ENCODE assay signal across 4 worm cellular contexts in genomic region chrIII:5584647-5585046, ce11.
TF ChIP-seq lines count a peak whose summit lies in the region.

Gene F56D2.3 (plus strand): TSS chrIII:5584947.

TF ChIP-seq in whole organism, L3 larva, 47 proteins besides CTCF, POLR2A, EP300 and RAD21:
- TF ChIP-seq unc-39 (tag; optimal IDR thresholded peaks at IDR 0.05; lab: Kevin White, UChicago) = no peak
- peak; percentile 2 for TF ChIP-seq pha-4 (tag; optimal IDR thresholded peaks at IDR 0.05; lab: Kevin White, UChicago)

TF ChIP-seq in whole organism, late embryonic, 69 proteins besides CTCF, POLR2A, EP300 and RAD21:
- TF ChIP-seq madf-2 (tag; optimal IDR thresholded peaks at IDR 0.05; lab: Kevin White, UChicago) (no peak), pha-4 (tag; optimal IDR thresholded peaks at IDR 0.05; lab: Kevin White, UChicago) (no peak), pax-1 (tag; optimal IDR thresholded peaks at IDR 0.05; lab: Kevin White, UChicago) (peak; percentile 16), ets-4 (tag; optimal IDR thresholded peaks at IDR 0.05; lab: Kevin White, UChicago) (peak; percentile 1)
TF ChIP-seq in whole organism, late embryonic: peak in this region for 2.

TF ChIP-seq in whole organism, mixed stage, embryonic, 35 proteins besides CTCF, POLR2A, EP300 and RAD21:
- no peak for TF ChIP-seq ces-1 (GFP tag; optimal IDR thresholded peaks at IDR 0.05; lab: Kevin White, UChicago)
- TF ChIP-seq M03D4.4 (tag; optimal IDR thresholded peaks at IDR 0.05; lab: Kevin White, UChicago) = no peak
- TF ChIP-seq blmp-1 (tag; optimal IDR thresholded peaks at IDR 0.05; lab: Kevin White, UChicago) = no peak
- peak; percentile 5 for TF ChIP-seq cnd-1 (tag; optimal IDR thresholded peaks at IDR 0.05; lab: Kevin White, UChicago)

TF ChIP-seq in whole organism, young adult, 124 proteins besides CTCF, POLR2A, EP300 and RAD21:
- TF ChIP-seq rec-8 (tag; optimal IDR thresholded peaks at IDR 0.05; lab: Kevin White, UChicago) (no peak), ceh-58 (GFP tag; IDR thresholded peaks at IDR 0.05; lab: Robert Waterston, UW) (0 out of 2 replicates have a peak, but pooled peaks have one; percentile 9), lag-1 (GFP tag; IDR thresholded peaks at IDR 0.05; lab: Robert Waterston, UW) (no peak), F57A8.1 (GFP tag; optimal IDR thresholded peaks at IDR 0.05; lab: Kevin White, UChicago) (no peak), T26A5.8 (tag; optimal IDR thresholded peaks at IDR 0.05; lab: Kevin White, UChicago) (no peak), aptf-2 (GFP tag; conservative IDR thresholded peaks at IDR 0.05; lab: Robert Waterston, UW) (no peak), zfh-2 (GFP tag; conservative IDR thresholded peaks at IDR 0.05; lab: Robert Waterston, UW) (peak; percentile 35; the same call in 1 of the 2 replicates), ets-4 (GFP tag; optimal IDR thresholded peaks at IDR 0.05; lab: Kevin White, UChicago) (no peak), aptf-3 (GFP tag; IDR thresholded peaks at IDR 0.05; lab: Robert Waterston, UW) (no peak), Y53F4B.3 (GFP tag; IDR thresholded peaks at IDR 0.05; lab: Robert Waterston, UW) (no peak), nfya-2 (GFP tag; IDR thresholded peaks at IDR 0.05; lab: Robert Waterston, UW) (no peak), nhr-80 (tag; optimal IDR thresholded peaks at IDR 0.05; lab: Kevin White, UChicago) (no peak), nfyb-1 (GFP tag; IDR thresholded peaks at IDR 0.05; lab: Robert Waterston, UW) (no peak), F10E7.11 (tag; optimal IDR thresholded peaks at IDR 0.05; lab: Kevin White, UChicago) (no peak), athp-1 (tag; optimal IDR thresholded peaks at IDR 0.05; lab: Kevin White, UChicago) (no peak), tlf-1 (GFP tag; optimal IDR thresholded peaks at IDR 0.05; lab: Kevin White, UChicago) (no peak)
